Fruit fly (Drosophila melanogaster) whole organism, prepupa: ENCODE results near the gene CG6845.

Source experiments
- CG10631 ChIP-seq: fragments of 200-800 bp; sonication (Bioruptor generic); optimal IDR thresholded peaks from 2 replicates; lab custom pipeline; 2016; ENCODE audit warnings: missing biosample characterization, missing genetic modification characterization
- CG10669 ChIP-seq: fragments of 200-800 bp; sonication (Bioruptor generic); optimal IDR thresholded peaks from 3 replicates; lab custom pipeline; 2018; ENCODE audit warnings: missing biosample characterization, mild to moderate bottlenecking, missing genetic modification characterization, moderate library complexity
- CG11762 ChIP-seq: fragments of 200-800 bp; sonication (Bioruptor generic); optimal IDR thresholded peaks from 3 replicates; lab custom pipeline; 2016; ENCODE audit warnings: missing biosample characterization, missing genetic modification characterization; ENCODE audit not compliant: insufficient read depth
- CG15336 ChIP-seq: fragments of 200-800 bp; sonication (Bioruptor generic); IDR thresholded peaks from 2 replicates; pipeline ENCODE4 v1.3.6; 2022; ENCODE audit warnings: missing biosample characterization, missing genetic modification characterization
- CG1621 ChIP-seq: fragments of 200-800 bp; sonication (Bioruptor generic); optimal IDR thresholded peaks from 3 replicates; lab custom pipeline; 2018; ENCODE audit warnings: missing biosample characterization, mild to moderate bottlenecking, missing genetic modification characterization
- CG32006 ChIP-seq: fragments of 200-800 bp; sonication (Bioruptor generic); optimal IDR thresholded peaks from 3 replicates; lab custom pipeline; 2017; ENCODE audit warnings: missing biosample characterization, mild to moderate bottlenecking, missing genetic modification characterization
- CG4318 ChIP-seq: fragments of 200-800 bp; sonication (Bioruptor generic); optimal IDR thresholded peaks from 3 replicates; lab custom pipeline; 2017; ENCODE audit warnings: missing biosample characterization, mild to moderate bottlenecking, missing genetic modification characterization
- CG6163 ChIP-seq: fragments of 200-800 bp; sonication (Bioruptor generic); IDR thresholded peaks from 3 replicates; pipeline ENCODE4 v1.3.6; 2022; ENCODE audit warnings: missing biosample characterization, missing genetic modification characterization
- CG6808 ChIP-seq: fragments of 200-800 bp; sonication (Bioruptor generic); optimal IDR thresholded peaks from 3 replicates; lab custom pipeline; 2017; ENCODE audit warnings: missing biosample characterization, missing genetic modification characterization, mild to moderate bottlenecking, moderate library complexity, missing genetic modification reagents
- CG6854 ChIP-seq: fragments of 200-800 bp; sonication (Bioruptor generic); optimal IDR thresholded peaks from 2 replicates; lab custom pipeline; 2017; ENCODE audit warnings: missing biosample characterization, mild to moderate bottlenecking, missing genetic modification characterization
- CG8119 ChIP-seq: fragments of 200-800 bp; sonication (Bioruptor generic); IDR thresholded peaks from 3 replicates; pipeline ENCODE4 v1.3.6; 2022; ENCODE audit warnings: missing biosample characterization, missing genetic modification characterization
- CG9139 ChIP-seq: fragments of 200-800 bp; sonication (Bioruptor generic); optimal IDR thresholded peaks from 3 replicates; lab custom pipeline; 2017; ENCODE audit warnings: missing biosample characterization, mild to moderate bottlenecking, missing genetic modification characterization
- Eip78C ChIP-seq: fragments of 200-800 bp; sonication (Bioruptor generic); peaks from one replicate; lab custom pipeline; 2016; ENCODE audit warnings: missing biosample characterization, missing genetic modification characterization
- Eip93F ChIP-seq: fragments of 200-800 bp; sonication (Bioruptor generic); optimal IDR thresholded peaks from 2 replicates; lab custom pipeline; 2016; ENCODE audit warnings: missing biosample characterization, mild to moderate bottlenecking, missing genetic modification characterization
- Ets21C ChIP-seq: fragments of 200-800 bp; sonication (Bioruptor generic); optimal IDR thresholded peaks from 3 replicates; lab custom pipeline; 2016; ENCODE audit warnings: missing biosample characterization, missing genetic modification characterization
- Ets96B ChIP-seq: fragments of 200-800 bp; optimal IDR thresholded peaks from 2 replicates; lab custom pipeline; 2019; ENCODE audit warnings: missing biosample characterization, mild to moderate bottlenecking, missing genetic modification characterization, moderate library complexity
- Gug ChIP-seq: fragments of 200-800 bp; sonication (Bioruptor generic); IDR thresholded peaks from 2 replicates; pipeline ENCODE4 v1.3.6; 2022; ENCODE audit warnings: missing biosample characterization, missing genetic modification characterization
- Hr38 ChIP-seq: sonication (Bioruptor generic); optimal IDR thresholded peaks from 2 replicates; lab custom pipeline; 2016; ENCODE audit warnings: missing biosample characterization, missing genetic modification characterization
- Hr39 ChIP-seq: fragments of 200-800 bp; sonication (Bioruptor generic); optimal IDR thresholded peaks from 2 replicates; lab custom pipeline; 2016; ENCODE audit warnings: missing biosample characterization, missing genetic modification characterization
- Hr4 ChIP-seq: fragments of 200-800 bp; sonication (Bioruptor generic); optimal IDR thresholded peaks from 3 replicates; lab custom pipeline; 2016; ENCODE audit warnings: missing biosample characterization, missing genetic modification characterization
- Lpt ChIP-seq: fragments of 200-800 bp; sonication (Bioruptor generic); optimal IDR thresholded peaks from 3 replicates; lab custom pipeline; 2016; ENCODE audit warnings: missing biosample characterization, missing genetic modification characterization
- Met ChIP-seq: fragments of 200-800 bp; sonication (Bioruptor generic); optimal IDR thresholded peaks from 3 replicates; lab custom pipeline; 2016; ENCODE audit warnings: missing biosample characterization, missing genetic modification characterization
- OdsH ChIP-seq: fragments of 200-800 bp; sonication (Bioruptor generic); optimal IDR thresholded peaks from 3 replicates; lab custom pipeline; 2016; ENCODE audit warnings: missing biosample characterization, missing genetic modification characterization
- Smox ChIP-seq: fragments of 200-800 bp; sonication (Bioruptor generic); optimal IDR thresholded peaks from 3 replicates; lab custom pipeline; 2016; ENCODE audit warnings: missing biosample characterization, missing genetic modification characterization
- achi ChIP-seq: fragments of 200-800 bp; sonication (Bioruptor generic); optimal IDR thresholded peaks from 3 replicates; lab custom pipeline; 2016; ENCODE audit warnings: missing biosample characterization, missing genetic modification characterization
- acj6 ChIP-seq: fragments of 200-800 bp; sonication (Bioruptor generic); optimal IDR thresholded peaks from 3 replicates; lab custom pipeline; 2016; ENCODE audit warnings: missing biosample characterization, missing genetic modification characterization
- cyc ChIP-seq: fragments of 200-800 bp; sonication (Bioruptor generic); optimal IDR thresholded peaks from 3 replicates; lab custom pipeline; 2016; ENCODE audit warnings: missing biosample characterization, missing genetic modification characterization
- dac ChIP-seq: fragments of 200-800 bp; sonication (Bioruptor generic); optimal IDR thresholded peaks from 2 replicates; lab custom pipeline; 2017; ENCODE audit warnings: missing biosample characterization, mild to moderate bottlenecking, missing genetic modification characterization
- dsx ChIP-seq: fragments of 200-800 bp; optimal IDR thresholded peaks from 3 replicates; lab custom pipeline; 2019; ENCODE audit warnings: missing biosample characterization, mild to moderate bottlenecking, missing genetic modification characterization, moderate library complexity; ENCODE audit not compliant: poor library complexity, severe bottlenecking
- eg ChIP-seq: fragments of 200-800 bp; sonication (Bioruptor generic); IDR thresholded peaks from 3 replicates; pipeline ENCODE4 v1.3.6; 2022; ENCODE audit warnings: missing biosample characterization, missing genetic modification characterization
- esn ChIP-seq: fragments of 200-800 bp; sonication (Bioruptor generic); optimal IDR thresholded peaks from 2 replicates; lab custom pipeline; 2016; ENCODE audit warnings: missing biosample characterization, mild to moderate bottlenecking, missing genetic modification characterization, moderate library complexity
- fkh ChIP-seq: fragments of 200-800 bp; sonication (Bioruptor generic); optimal IDR thresholded peaks from 3 replicates; lab custom pipeline; 2017; ENCODE audit warnings: missing biosample characterization, mild to moderate bottlenecking, missing genetic modification characterization, moderate library complexity
- lz ChIP-seq: fragments of 200-800 bp; sonication (Bioruptor generic); optimal IDR thresholded peaks from 3 replicates; lab custom pipeline; 2016; ENCODE audit warnings: missing biosample characterization, missing genetic modification characterization
- pdm3 ChIP-seq: fragments of 200-800 bp; sonication (Bioruptor generic); optimal IDR thresholded peaks from 3 replicates; lab custom pipeline; 2016; ENCODE audit warnings: missing biosample characterization, missing genetic modification characterization
- spab ChIP-seq: fragments of 200-800 bp; sonication (Bioruptor generic); optimal IDR thresholded peaks from 2 replicates; lab custom pipeline; 2017; ENCODE audit warnings: missing biosample characterization, mild to moderate bottlenecking, missing genetic modification characterization, missing genetic modification reagents
- ss ChIP-seq, 2 experiments: fragments of 200-800 bp; sonication (Bioruptor generic); optimal IDR thresholded peaks; 2 replicates in 1 of 2; 3 replicates in 1 of 2; lab custom pipeline; 2017 to 2018; ENCODE audit warnings: mild to moderate bottlenecking in 2 of 2, missing biosample characterization in 2 of 2, missing genetic modification characterization in 2 of 2, moderate library complexity in 1 of 2
- vri ChIP-seq: fragments of 200-800 bp; sonication (Bioruptor generic); optimal IDR thresholded peaks from 3 replicates; lab custom pipeline; 2016; ENCODE audit warnings: missing biosample characterization, mild to moderate bottlenecking, missing genetic modification characterization

CG6845 gene

dm6 chr3L:166789-167132, 20.5 kb downstream of the CG6845 start (continued):
- TF ChIP-seq Eip93F (GFP tag; lab: Kevin White, UChicago) = no peak
- TF ChIP-seq Lpt (GFP tag; lab: Kevin White, UChicago) = no peak
- TF ChIP-seq dsx = no peak
- TF ChIP-seq Hr39 (GFP tag; lab: Kevin White, UChicago) = no peak
- peak; percentile 49 for TF ChIP-seq esn (GFP tag; lab: Kevin White, UChicago)
- TF ChIP-seq pdm3 = no peak
- no peak for TF ChIP-seq spab
- no peak for TF ChIP-seq CG15336 (GFP tag; lab: Robert Waterston, UW)
- no peak for TF ChIP-seq CG32006
- TF ChIP-seq Hr4 (GFP tag; lab: Kevin White, UChicago) = no peak
- no peak for TF ChIP-seq CG10631
- no peak for TF ChIP-seq CG6808 (GFP tag; lab: Kevin White, UChicago)
- no peak for TF ChIP-seq Hr38
- no peak for TF ChIP-seq CG1621 (tag; lab: Kevin White, UChicago)
- TF ChIP-seq CG11762 = no peak
- no peak for TF ChIP-seq CG4318 (GFP tag; lab: Kevin White, UChicago)
- TF ChIP-seq OdsH (GFP tag; lab: Kevin White, UChicago) = no peak
- no peak for TF ChIP-seq eg (GFP tag; lab: Robert Waterston, UW)
- TF ChIP-seq fkh (GFP tag; lab: Kevin White, UChicago) = no peak
- no peak for TF ChIP-seq Smox (GFP tag; lab: Kevin White, UChicago)
- peak; percentile 35 for TF ChIP-seq lz (GFP tag; lab: Kevin White, UChicago)
- no peak for TF ChIP-seq Ets21C (GFP tag; lab: Kevin White, UChicago)
- TF ChIP-seq dac (GFP tag; lab: Kevin White, UChicago) = no peak
- peak; percentile 28 for TF ChIP-seq Met (GFP tag; lab: Kevin White, UChicago)
- no peak for TF ChIP-seq Gug
- no peak for TF ChIP-seq CG9139

DNA sequence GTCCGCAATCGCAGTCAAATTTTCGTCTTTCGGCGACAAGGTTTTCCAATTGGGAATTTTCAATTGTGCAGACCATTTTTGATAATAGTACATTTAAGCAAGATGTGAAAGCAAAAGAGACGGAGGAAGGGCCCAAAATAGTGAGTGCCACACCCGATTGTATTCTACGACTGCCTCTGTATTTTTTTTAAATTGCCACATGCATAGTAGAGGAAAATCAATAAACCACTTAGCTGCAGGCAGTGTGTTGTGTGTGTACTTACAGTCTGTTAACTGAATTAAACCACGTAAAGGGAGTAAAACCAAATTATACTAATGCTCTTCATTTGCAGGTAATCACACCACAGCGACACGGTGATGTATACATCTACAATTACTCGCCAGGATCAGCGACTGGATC, 25.5 kb downstream of the CG6845 start:
- TF ChIP-seq Gug (no peak), Eip78C (GFP tag; lab: Kevin White, UChicago) (peak; percentile 21), CG10669 (GFP tag; lab: Kevin White, UChicago) (no peak)

dm6 chr3L:174501-174900, 28.3 kb downstream of the CG6845 start:
- TF ChIP-seq dsx = peak; percentile 36
- TF ChIP-seq cyc (GFP tag; lab: Kevin White, UChicago) = no peak
- peak; percentile 24 for TF ChIP-seq esn (GFP tag; lab: Kevin White, UChicago)
- TF ChIP-seq CG6163 = no peak
- TF ChIP-seq CG8119 = no peak
- no peak for TF ChIP-seq vri (GFP tag; lab: Kevin White, UChicago)
- peak; percentile 28 for TF ChIP-seq achi (GFP tag; lab: Kevin White, UChicago)
- peak; percentile 49 for TF ChIP-seq Eip78C (GFP tag; lab: Kevin White, UChicago)
- TF ChIP-seq acj6 (GFP tag; lab: Kevin White, UChicago) = no peak

DNA sequence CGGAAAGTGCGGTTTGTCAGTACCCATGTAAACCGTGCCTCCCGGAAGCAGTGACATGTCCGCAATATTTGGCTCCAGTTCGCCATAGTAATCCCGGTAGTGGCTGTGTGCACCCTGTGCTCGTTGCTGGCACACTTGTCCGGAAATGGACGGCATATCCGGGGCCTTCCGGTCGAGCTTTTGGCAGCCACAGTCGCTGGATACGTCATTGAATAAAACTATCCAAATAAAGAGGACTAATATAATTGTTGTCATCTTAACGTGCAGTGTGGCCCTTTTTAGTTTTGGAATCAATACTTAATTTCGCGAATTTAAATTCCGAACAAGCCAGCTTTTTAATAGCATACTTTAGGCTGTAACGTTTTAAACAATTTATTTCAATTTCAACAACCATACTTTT, 29.7 kb downstream of the CG6845 start, which contains the start of gene CG7049:
Gene CG7049, minus strand, starts transcription at position 280 of the 400 bp plus-strand sequence.
- peak; percentile 18 for TF ChIP-seq CG1621 (tag; lab: Kevin White, UChicago)
- TF ChIP-seq Eip78C (GFP tag; lab: Kevin White, UChicago) = peak; percentile 63
- TF ChIP-seq CG6854 (GFP tag; lab: Kevin White, UChicago) = peak; percentile 8
- TF ChIP-seq fkh (GFP tag; lab: Kevin White, UChicago) = peak; percentile 28
- TF ChIP-seq esn (GFP tag; lab: Kevin White, UChicago) = no peak

- TF ChIP-seq CG32006 = no peak
- no peak for TF ChIP-seq spab
- TF ChIP-seq Hr4 (GFP tag; lab: Kevin White, UChicago) = no peak
- TF ChIP-seq CG6854 (GFP tag; lab: Kevin White, UChicago) = no peak
- TF ChIP-seq Eip78C (GFP tag; lab: Kevin White, UChicago) = peak; percentile 46
- no peak for TF ChIP-seq CG6163
- peak; percentile 83 for TF ChIP-seq CG1621 (tag; lab: Kevin White, UChicago)
- TF ChIP-seq CG9139 = no peak
- no peak for TF ChIP-seq Ets96B
- TF ChIP-seq fkh (GFP tag; lab: Kevin White, UChicago) = peak; percentile 11
- TF ChIP-seq Gug = no peak
- TF ChIP-seq ss (GFP tag; optimal IDR thresholded peaks at IDR 0.05; lab: Kevin White, UChicago) = peak; percentile 23 to 62
- peak; percentile 9 for TF ChIP-seq dsx
- 0 out of 3 replicates have a peak, but pooled peaks have one; percentile 28 for TF ChIP-seq eg (GFP tag; lab: Robert Waterston, UW)
- TF ChIP-seq, all 60 proteins: peak for 6
Observed at dm6 chr3L:177938-178337, 31.7 kb downstream of the CG6845 start.
